Worm (Caenorhabditis elegans) whole organism, L3 larva: Measurements from ENCODE around the gene sup-36.
A peak's percentile ranks its signal among the peaks of the same experiment; 100 is the strongest.

Source experiments
- R02D3.7 ChIP-seq: fragments of 150-350 bp; optimal IDR thresholded peaks from 2 replicates; lab custom pipeline; 2014; ENCODE audit warnings: missing biosample characterization, missing genetic modification characterization
- ZK546.5 ChIP-seq: sonication (generic microtip); optimal IDR thresholded peaks from 2 replicates; lab custom pipeline; 2017; ENCODE audit warnings: missing biosample characterization, missing genetic modification characterization
- aly-2 ChIP-seq: fragments of 150-350 bp; optimal IDR thresholded peaks from 2 replicates; lab custom pipeline; 2014; ENCODE audit warnings: missing biosample characterization, missing genetic modification characterization
- ama-1 ChIP-seq: fragments of 150-350 bp; optimal IDR thresholded peaks from 2 replicates; lab custom pipeline; 2018
- ceh-16 ChIP-seq: sonication (generic microtip); optimal IDR thresholded peaks from 2 replicates; lab custom pipeline; 2017; ENCODE audit warnings: missing biosample characterization, missing genetic modification characterization
- ceh-28 ChIP-seq: fragments of 150-350 bp; optimal IDR thresholded peaks from 2 replicates; lab custom pipeline; 2014; ENCODE audit warnings: missing biosample characterization, missing genetic modification reagents, missing genetic modification characterization
- ceh-82 ChIP-seq: fragments of 150-350 bp; optimal IDR thresholded peaks from 2 replicates; lab custom pipeline; 2014; ENCODE audit warnings: missing biosample characterization, missing genetic modification characterization
- ceh-9 ChIP-seq: sonication (generic microtip); optimal IDR thresholded peaks from 2 replicates; lab custom pipeline; 2018; ENCODE audit warnings: missing biosample characterization, missing genetic modification characterization
- daf-12 ChIP-seq: fragments of 150-350 bp; optimal IDR thresholded peaks from 2 replicates; lab custom pipeline; 2014; ENCODE audit warnings: missing biosample characterization, missing genetic modification reagents, missing genetic modification characterization
- egl-27 ChIP-seq: sonication (generic microtip); optimal IDR thresholded peaks from 4 replicates; lab custom pipeline; 2017; ENCODE audit warnings: missing biosample characterization, missing genetic modification reagents, missing genetic modification characterization
- egl-5 ChIP-seq: fragments of 150-350 bp; optimal IDR thresholded peaks from 2 replicates; lab custom pipeline; 2017; ENCODE audit warnings: missing biosample characterization, missing genetic modification reagents, missing genetic modification characterization, inconsistent platforms
- elt-1 ChIP-seq: fragments of 150-350 bp; optimal IDR thresholded peaks from 2 replicates; lab custom pipeline; 2014; ENCODE audit warnings: missing biosample characterization, missing genetic modification characterization
- elt-2 ChIP-seq: sonication (generic microtip); optimal IDR thresholded peaks from 2 replicates; lab custom pipeline; 2016; ENCODE audit warnings: missing genetic modification reagents, mild to moderate bottlenecking, missing genetic modification characterization, missing compliant biosample characterization
- fkh-2 ChIP-seq: fragments of 150-350 bp; optimal IDR thresholded peaks from 2 replicates; lab custom pipeline; 2014; ENCODE audit warnings: missing biosample characterization, missing genetic modification reagents, missing genetic modification characterization
- fos-1 ChIP-seq: fragments of 150-350 bp; optimal IDR thresholded peaks from 2 replicates; lab custom pipeline; 2014; ENCODE audit warnings: missing biosample characterization, missing genetic modification characterization
- jun-1 ChIP-seq: fragments of 150-350 bp; optimal IDR thresholded peaks from 2 replicates; lab custom pipeline; 2014; ENCODE audit warnings: missing biosample characterization, missing genetic modification reagents, missing genetic modification characterization
- lin-15B ChIP-seq: fragments of 150-350 bp; optimal IDR thresholded peaks from 2 replicates; lab custom pipeline; 2014; ENCODE audit warnings: missing biosample characterization, missing genetic modification characterization
- lin-39 ChIP-seq: fragments of 150-350 bp; optimal IDR thresholded peaks from 2 replicates; lab custom pipeline; 2018; ENCODE audit warnings: missing biosample characterization, missing genetic modification reagents, missing genetic modification characterization
- lsy-12 ChIP-seq: sonication (generic microtip); optimal IDR thresholded peaks from 2 replicates; lab custom pipeline; 2016; ENCODE audit warnings: mild to moderate bottlenecking, missing genetic modification characterization, missing compliant biosample characterization
- mdl-1 ChIP-seq: fragments of 150-350 bp; optimal IDR thresholded peaks from 2 replicates; lab custom pipeline; 2014; ENCODE audit warnings: missing biosample characterization, missing genetic modification characterization
- mml-1 ChIP-seq: fragments of 150-350 bp; sonication (generic microtip); optimal IDR thresholded peaks from 3 replicates; lab custom pipeline; 2014; ENCODE audit warnings: missing biosample characterization, missing genetic modification characterization
- nfya-1 ChIP-seq: sonication (generic microtip); optimal IDR thresholded peaks from 2 replicates; lab custom pipeline; 2017; ENCODE audit warnings: missing genetic modification characterization, mild to moderate bottlenecking, missing compliant biosample characterization, antibody characterized with exemption, moderate library complexity; ENCODE audit not compliant: insufficient read depth
- nhr-11 ChIP-seq: fragments of 150-350 bp; optimal IDR thresholded peaks from 2 replicates; lab custom pipeline; 2014; ENCODE audit warnings: missing biosample characterization, missing genetic modification characterization
- nhr-12 ChIP-seq: fragments of 150-350 bp; optimal IDR thresholded peaks from 2 replicates; lab custom pipeline; 2014; ENCODE audit warnings: missing biosample characterization, missing genetic modification characterization
- nhr-23 ChIP-seq: fragments of 150-350 bp; optimal IDR thresholded peaks from 2 replicates; lab custom pipeline; 2014; ENCODE audit warnings: missing biosample characterization, missing genetic modification reagents, missing genetic modification characterization
- nhr-237 ChIP-seq: fragments of 150-350 bp; optimal IDR thresholded peaks from 2 replicates; lab custom pipeline; 2014; ENCODE audit warnings: missing biosample characterization, missing genetic modification characterization
- nhr-25 ChIP-seq: sonication (generic microtip); optimal IDR thresholded peaks from 2 replicates; lab custom pipeline; 2017; ENCODE audit warnings: missing biosample characterization, missing genetic modification characterization
- nhr-43 ChIP-seq: sonication (generic microtip); optimal IDR thresholded peaks from 2 replicates; lab custom pipeline; 2016; ENCODE audit warnings: mild to moderate bottlenecking, missing genetic modification characterization, missing compliant biosample characterization; ENCODE audit not compliant: poor library complexity, severe bottlenecking
- nhr-67 ChIP-seq: fragments of 150-350 bp; optimal IDR thresholded peaks from 2 replicates; lab custom pipeline; 2014; ENCODE audit warnings: missing biosample characterization, missing genetic modification characterization
- nhr-76 ChIP-seq: fragments of 150-350 bp; sonication (generic microtip); optimal IDR thresholded peaks from 5 replicates; lab custom pipeline; 2014; ENCODE audit warnings: missing biosample characterization, missing genetic modification characterization
- nhr-77 ChIP-seq: fragments of 150-350 bp; optimal IDR thresholded peaks from 2 replicates; lab custom pipeline; 2014; ENCODE audit warnings: missing biosample characterization, missing genetic modification characterization
- pha-4 ChIP-seq: fragments of 150-350 bp; optimal IDR thresholded peaks from 2 replicates; lab custom pipeline; 2014; ENCODE audit warnings: missing biosample characterization, missing genetic modification reagents, missing genetic modification characterization
- pqm-1 ChIP-seq: fragments of 150-350 bp; optimal IDR thresholded peaks from 2 replicates; lab custom pipeline; 2017; ENCODE audit warnings: missing biosample characterization, missing genetic modification characterization, inconsistent platforms
- sea-2 ChIP-seq: fragments of 150-350 bp; sonication (generic microtip); optimal IDR thresholded peaks from 4 replicates; lab custom pipeline; 2014; ENCODE audit warnings: missing biosample characterization, missing genetic modification reagents, missing genetic modification characterization
- skn-1 ChIP-seq: fragments of 150-350 bp; optimal IDR thresholded peaks from 2 replicates; lab custom pipeline; 2014; ENCODE audit warnings: missing biosample characterization, missing genetic modification characterization
- snpc-4 ChIP-seq: fragments of 150-350 bp; optimal IDR thresholded peaks from 2 replicates; lab custom pipeline; 2014; ENCODE audit warnings: missing biosample characterization, missing genetic modification characterization
- tbx-2 ChIP-seq: sonication (generic microtip); optimal IDR thresholded peaks from 2 replicates; lab custom pipeline; 2016; ENCODE audit warnings: mild to moderate bottlenecking, missing genetic modification characterization, missing compliant biosample characterization
- zag-1 ChIP-seq: fragments of 150-350 bp; optimal IDR thresholded peaks from 2 replicates; lab custom pipeline; 2014; ENCODE audit warnings: missing biosample characterization, missing genetic modification characterization
- ztf-11 ChIP-seq: fragments of 150-350 bp; optimal IDR thresholded peaks from 2 replicates; lab custom pipeline; 2014; ENCODE audit warnings: missing biosample characterization, missing genetic modification characterization

sup-36 gene

ce11 chrIV:6634789-6635188 lies 33.3 kb downstream of the sup-36 start, which contains the start of gene metl-13:
Gene metl-13, plus strand, starts transcription at chrIV:6635089.
- TF ChIP-seq fkh-2 (tag; lab: Kevin White, UChicago) (no peak), sea-2 (GFP tag; lab: Kevin White, UChicago) (no peak), fos-1 (tag; lab: Kevin White, UChicago) (no peak), nhr-237 (tag; lab: Kevin White, UChicago) (no peak), snpc-4 (tag; lab: Kevin White, UChicago) (no peak), nhr-76 (tag; lab: Kevin White, UChicago) (no peak)

- TF ChIP-seq nhr-77 (no peak), ceh-82 (tag; lab: Kevin White, UChicago) (no peak), egl-5 (tag; lab: Kevin White, UChicago) (no peak), nhr-43 (no peak), nfya-1 (tag; lab: Kevin White, UChicago) (no peak), nhr-12 (tag; lab: Kevin White, UChicago) (no peak), skn-1 (no peak), pha-4 (tag; lab: Kevin White, UChicago) (no peak), R02D3.7 (no peak), fkh-2 (tag; lab: Kevin White, UChicago) (no peak), pqm-1 (tag; lab: Kevin White, UChicago) (no peak), egl-27 (tag; lab: Kevin White, UChicago) (no peak), mdl-1 (no peak), elt-2 (tag; lab: Kevin White, UChicago) (no peak)
Observed at ce11 chrIV:6638256-6638655, 36.8 kb downstream of the sup-36 start, which contains the start of gene C01B10.7. Gene C01B10.7, plus strand, starts transcription at chrIV:6638556.

- TF ChIP-seq elt-2 (tag; lab: Kevin White, UChicago), result peak; percentile 38
- no peak for TF ChIP-seq nhr-11 (tag; lab: Kevin White, UChicago)
- TF ChIP-seq, all 47 proteins: peak for 1
Observed at ce11 chrIV:6639880-6640279, 38.4 kb downstream of the sup-36 start, which contains the start of gene C01B10.6. Gene C01B10.6, plus strand, starts transcription at chrIV:6640180.

ce11 chrIV:6645867-6646655 lies 44.6 kb downstream of the sup-36 start, which contains the start of gene hil-7:
Gene hil-7, plus strand, starts transcription at chrIV:6646312.
- TF ChIP-seq ceh-28 (tag; lab: Kevin White, UChicago) (no peak), pha-4 (tag; lab: Kevin White, UChicago) (peak; percentile 25), nhr-67 (tag; lab: Kevin White, UChicago) (no peak), nhr-23 (tag; lab: Kevin White, UChicago) (peak; percentile 35), egl-5 (tag; lab: Kevin White, UChicago) (no peak), daf-12 (tag; lab: Kevin White, UChicago) (no peak), aly-2 (tag; lab: Kevin White, UChicago) (no peak), lin-39 (tag; lab: Kevin White, UChicago) (no peak), mml-1 (tag; lab: Kevin White, UChicago) (no peak), lin-15B (peak; percentile 3), lsy-12 (tag; lab: Kevin White, UChicago) (no peak), skn-1 (no peak), ama-1 (no peak), jun-1 (peak; percentile 1), nhr-237 (tag; lab: Kevin White, UChicago) (no peak), zag-1 (tag; lab: Kevin White, UChicago) (no peak), fkh-2 (tag; lab: Kevin White, UChicago) (no peak), sea-2 (GFP tag; lab: Kevin White, UChicago) (peak; percentile 24), nhr-76 (tag; lab: Kevin White, UChicago) (no peak), nhr-25 (peak; percentile 27), egl-27 (tag; lab: Kevin White, UChicago) (no peak), pqm-1 (tag; lab: Kevin White, UChicago) (no peak), elt-2 (tag; lab: Kevin White, UChicago) (peak; percentile 30), elt-1 (no peak), ztf-11 (tag; lab: Kevin White, UChicago) (no peak), nhr-11 (tag; lab: Kevin White, UChicago) (no peak), nfya-1 (tag; lab: Kevin White, UChicago) (peak; percentile 41), ceh-16 (tag; lab: Kevin White, UChicago) (no peak), tbx-2 (no peak), ZK546.5 (no peak), ceh-9 (tag; lab: Kevin White, UChicago) (no peak)
- TF ChIP-seq, all 47 proteins: peak for 8
